Fruit fly (Drosophila melanogaster): ENCODE measurements around the gene Eato.

DNA sequence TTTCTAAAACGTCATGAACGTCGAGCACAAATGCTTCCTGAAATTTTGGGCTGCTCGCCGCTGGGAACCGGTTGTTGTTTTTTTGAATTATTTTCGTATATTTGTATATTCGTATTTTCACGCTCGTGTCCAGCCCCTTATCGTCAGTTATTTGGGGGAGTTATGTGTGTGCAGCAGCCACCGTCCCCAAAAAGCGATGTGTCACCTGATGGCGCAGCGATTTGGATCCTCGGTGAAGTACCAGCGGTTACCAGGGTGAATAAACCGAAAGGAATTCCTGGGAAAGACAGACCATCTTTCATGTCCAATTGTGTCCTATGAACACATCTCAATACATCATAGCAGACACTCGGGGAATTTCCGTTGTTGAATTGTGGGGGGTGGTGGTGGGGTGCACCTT is 36.3 kb downstream of the Eato start:
- TF ChIP-seq CrebA (GFP tag; optimal IDR thresholded peaks at IDR 0.05; ENCODE audit: borderline replicate concordance) (no peak), lola (GFP tag; optimal IDR thresholded peaks at IDR 0.05) (no peak), sage (GFP tag; optimal IDR thresholded peaks at IDR 0.05) (no peak), Hr78 (GFP tag; optimal IDR thresholded peaks at IDR 0.05) (no peak), N (GFP tag; optimal IDR thresholded peaks at IDR 0.05) (no peak), Dif (GFP tag; optimal IDR thresholded peaks at IDR 0.05; ENCODE audit: partially characterized antibody) (no peak), psq (GFP tag; optimal IDR thresholded peaks at IDR 0.05) (no peak), OdsH (GFP tag; optimal IDR thresholded peaks at IDR 0.05) (no peak), Abd-B (GFP tag; optimal IDR thresholded peaks at IDR 0.05) (no peak), brk (GFP tag; optimal IDR thresholded peaks at IDR 0.05) (no peak), CG32264 (GFP tag; optimal IDR thresholded peaks at IDR 0.05) (no peak)
